Worm (Caenorhabditis elegans): ENCODE data around the gene T27A10.6.

DNA sequence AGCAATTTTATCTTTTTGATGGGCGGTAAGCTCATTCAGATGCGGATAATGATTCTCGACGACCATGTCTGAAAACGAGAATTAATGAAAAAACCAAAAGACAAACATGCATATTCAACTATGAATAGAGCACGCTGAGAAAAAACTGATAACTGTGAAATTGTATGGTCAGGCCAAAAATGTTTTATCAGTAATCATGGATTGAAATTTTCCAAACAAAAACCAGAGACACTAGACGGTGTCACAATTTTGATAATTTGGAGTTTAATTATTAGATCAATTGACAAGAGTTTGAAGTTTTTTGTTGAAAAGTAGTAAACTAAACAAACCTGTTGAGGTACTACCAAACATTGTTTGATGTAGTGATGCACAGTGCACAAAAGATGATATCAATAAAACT is 4.2 kb upstream of the T27A10.6 start, which contains the start of gene cgr-1:
- TF ChIP-seq tra-4 (tag; optimal IDR thresholded peaks at IDR 0.05) = no peak
- TF ChIP-seq hnd-1 (tag; optimal IDR thresholded peaks at IDR 0.05) = no peak
- no peak for TF ChIP-seq ama-1 (optimal IDR thresholded peaks at IDR 0.05)
